Worm (Caenorhabditis elegans): ENCODE results near the gene C23G10.2.

C23G10.2 gene

DNA sequence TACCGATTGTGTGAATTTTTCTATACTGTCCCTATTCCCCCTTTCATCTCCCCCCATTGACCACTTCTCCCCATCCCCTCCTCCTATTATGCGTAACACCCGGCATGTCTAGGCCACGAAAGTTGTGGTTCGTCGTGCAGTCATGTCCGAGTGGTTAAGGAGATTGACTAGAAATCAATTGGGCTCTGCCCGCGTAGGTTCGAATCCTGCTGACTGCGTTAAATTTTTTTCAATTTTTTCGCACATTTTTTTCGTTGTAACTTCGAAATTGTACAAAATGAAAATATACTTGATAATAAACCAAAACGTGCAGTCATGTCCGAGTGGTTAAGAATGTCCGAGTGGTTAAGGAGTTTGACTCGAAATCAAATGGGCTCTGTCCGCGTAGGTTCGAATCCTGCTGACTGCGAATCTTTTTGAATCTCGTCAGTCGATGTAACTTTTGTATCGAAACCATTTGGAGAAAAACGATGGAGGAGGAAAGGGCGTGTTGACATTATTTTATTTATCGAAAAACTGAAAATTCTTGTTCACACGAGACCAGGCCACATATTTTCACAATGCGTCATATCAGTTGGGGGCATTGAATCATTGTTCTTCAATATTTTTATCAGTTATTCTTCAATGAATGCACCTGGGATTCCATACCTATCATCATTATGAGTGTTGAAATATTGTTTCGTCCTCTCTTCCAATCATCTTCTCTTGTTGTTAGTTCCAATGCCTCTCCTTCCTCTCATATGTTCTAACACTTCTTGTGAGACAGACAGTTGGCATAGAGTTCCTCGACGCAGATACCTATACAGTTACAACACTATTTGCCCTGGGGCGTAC, 49.0 kb upstream of the C23G10.2 start, which contains the start of gene nfm-1 (continued):
- TF ChIP-seq nfya-1 (tag; optimal IDR thresholded peaks at IDR 0.05; ENCODE audit: borderline replicate concordance, insufficient read depth) = no peak
- TF ChIP-seq attf-6 (GFP tag; IDR thresholded peaks at IDR 0.05) = no peak
- TF ChIP-seq snpc-3.4 (tag; optimal IDR thresholded peaks at IDR 0.05) = peak; percentile 57
- peak; percentile 50 for TF ChIP-seq F23B12.7 (tag; optimal IDR thresholded peaks at IDR 0.05; ENCODE audit: insufficient read depth)
- TF ChIP-seq snpc-1.1 (tag; optimal IDR thresholded peaks at IDR 0.05; ENCODE audit: insufficient read depth) = peak; percentile 57
- no peak for TF ChIP-seq nhr-179 (tag; optimal IDR thresholded peaks at IDR 0.05)
- TF ChIP-seq ekl-4 (GFP tag; IDR thresholded peaks at IDR 0.05) = peak; percentile 78; the same call in 1 of the 2 replicates
- TF ChIP-seq mcd-1 (GFP tag; IDR thresholded peaks at IDR 0.05) = peak; percentile 62
- TF ChIP-seq efl-1 (GFP tag; optimal IDR thresholded peaks at IDR 0.05) = peak; percentile 31
- peak; percentile 80 for TF ChIP-seq ZK185.1 (tag; optimal IDR thresholded peaks at IDR 0.05; ENCODE audit: poor library complexity, severe bottlenecking)
- peak; percentile 71 for TF ChIP-seq somi-1 (GFP tag; optimal IDR thresholded peaks at IDR 0.05)
- TF ChIP-seq let-607 (tag; optimal IDR thresholded peaks at IDR 0.05) = peak; percentile 48 to 68
- TF ChIP-seq Y79H2A.3 (GFP tag; conservative IDR thresholded peaks at IDR 0.05) = no peak
- TF ChIP-seq fkh-3 (tag; optimal IDR thresholded peaks at IDR 0.05) = peak; percentile 65
- peak; percentile 27 for TF ChIP-seq F22D6.2 (tag; optimal IDR thresholded peaks at IDR 0.05)
- TF ChIP-seq lin-35 (GFP tag; optimal IDR thresholded peaks at IDR 0.05) = peak in 1 of 3 experiments; percentile 60
- peak; percentile 82 for TF ChIP-seq hmg-1.2 (GFP tag; IDR thresholded peaks at IDR 0.05)
- peak; percentile 36 for TF ChIP-seq mes-4 (tag; optimal IDR thresholded peaks at IDR 0.05)
- TF ChIP-seq Y56A3A.18 (GFP tag; IDR thresholded peaks at IDR 0.05) = peak; percentile 72
- no peak for TF ChIP-seq let-526 (GFP tag; IDR thresholded peaks at IDR 0.05)
- peak; percentile 87 for TF ChIP-seq D2030.7 (GFP tag; IDR thresholded peaks at IDR 0.05)
- TF ChIP-seq B0261.1 (tag; optimal IDR thresholded peaks at IDR 0.05) = peak; percentile 99
- TF ChIP-seq nfyb-1 (GFP tag; IDR thresholded peaks at IDR 0.05) = peak; percentile 80
- no peak for TF ChIP-seq xnd-1 (tag; optimal IDR thresholded peaks at IDR 0.05)
- peak; percentile 95 for TF ChIP-seq him-1 (tag; optimal IDR thresholded peaks at IDR 0.05)
- no peak for TF ChIP-seq ama-1 (optimal IDR thresholded peaks at IDR 0.05)
- peak; percentile 10 to 43 for TF ChIP-seq ama-1 (GFP tag; optimal IDR thresholded peaks at IDR 0.05)
- no peak for TF ChIP-seq mel-28 (tag; optimal IDR thresholded peaks at IDR 0.05; ENCODE audit: borderline replicate concordance)
- TF ChIP-seq sptf-2 (GFP tag; optimal IDR thresholded peaks at IDR 0.05) = no peak
- TF ChIP-seq tbx-9 (tag; optimal IDR thresholded peaks at IDR 0.05; ENCODE audit: borderline replicate concordance) = no peak
- peak; percentile 28 for TF ChIP-seq pha-4 (tag; optimal IDR thresholded peaks at IDR 0.05)
- TF ChIP-seq hrde-1 (tag; optimal IDR thresholded peaks at IDR 0.05; ENCODE audit: borderline replicate concordance) = peak; percentile 41
- TF ChIP-seq madf-6 (GFP tag; IDR thresholded peaks at IDR 0.05) = peak; percentile 68
- no peak for TF ChIP-seq ets-4 (GFP tag; optimal IDR thresholded peaks at IDR 0.05)

DNA sequence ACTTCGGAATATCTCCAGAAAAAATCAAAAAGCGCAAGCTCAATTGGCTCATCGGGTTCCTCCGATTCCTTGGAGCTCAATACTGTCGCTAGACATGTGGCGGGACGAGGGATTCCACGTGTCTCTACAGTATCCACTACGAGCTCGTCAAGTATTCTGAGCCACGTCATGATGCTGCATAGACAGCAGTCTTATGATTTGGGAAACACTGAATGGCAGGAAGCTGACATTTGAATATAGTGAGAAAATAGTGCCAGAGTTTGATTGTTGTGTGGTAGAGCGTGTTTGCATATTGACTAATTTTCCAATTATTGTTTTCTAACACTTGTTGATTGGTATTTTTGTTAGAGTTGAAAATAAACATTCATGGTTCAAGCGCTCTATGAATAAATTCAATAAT, 44.5 kb upstream of the C23G10.2 start:
- TF ChIP-seq tbp1 (GFP tag; optimal IDR thresholded peaks at IDR 0.05) (no peak), mes-4 (tag; optimal IDR thresholded peaks at IDR 0.05) (no peak), egl-44 (GFP tag; IDR thresholded peaks at IDR 0.05) (no peak), repo-1 (tag; optimal IDR thresholded peaks at IDR 0.05) (no peak), let-607 (tag; optimal IDR thresholded peaks at IDR 0.05) (peak; percentile 77 to 94), hlh-26 (GFP tag; conservative IDR thresholded peaks at IDR 0.05) (no peak), pha-4 (tag; optimal IDR thresholded peaks at IDR 0.05) (no peak), T07F8.4 (tag; optimal IDR thresholded peaks at IDR 0.05) (no peak), madf-10 (tag; optimal IDR thresholded peaks at IDR 0.05) (no peak), unc-62 (GFP tag; optimal IDR thresholded peaks at IDR 0.05) (peak; percentile 52), nhr-80 (tag; optimal IDR thresholded peaks at IDR 0.05) (peak; percentile 60), cebp-1 (GFP tag; IDR thresholded peaks at IDR 0.05) (no peak), cebp-1 (tag; optimal IDR thresholded peaks at IDR 0.05) (no peak), B0035.1 (tag; optimal IDR thresholded peaks at IDR 0.05) (no peak)
